Fruit fly (Drosophila melanogaster): Measurements from ENCODE around the gene CG32263.

CG32263 gene

DNA sequence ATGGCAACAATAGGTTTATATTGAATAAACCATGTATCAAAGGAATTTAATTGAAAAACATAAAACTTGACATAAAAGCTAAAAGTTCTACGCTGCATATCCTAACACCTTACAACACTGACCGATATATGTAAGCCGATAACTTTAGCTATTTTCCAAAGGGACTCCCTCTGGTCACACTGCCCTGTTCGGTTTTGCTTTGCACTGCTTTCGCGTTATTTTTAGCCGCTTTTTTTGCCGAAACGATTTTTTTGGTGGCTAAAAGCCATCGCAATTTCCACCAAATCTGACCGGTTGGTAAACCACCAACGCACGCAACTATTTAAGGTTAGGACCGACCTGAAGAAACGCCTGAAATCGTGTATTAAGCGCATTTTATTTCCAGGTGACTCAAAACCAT lies at the start of gene CG32263, which contains the start of gene PIG-B:
Gene CG32263 (minus strand): TSS at position 26 of the 400 bp plus-strand sequence.
Gene PIG-B (plus strand): TSS at position 175 of the 400 bp plus-strand sequence.
- TF ChIP-seq Myc (optimal IDR thresholded peaks at IDR 0.05) (peak; percentile 4), Abd-B (GFP tag; optimal IDR thresholded peaks at IDR 0.05) (no peak), pan (optimal IDR thresholded peaks at IDR 0.05) (no peak), OdsH (GFP tag; optimal IDR thresholded peaks at IDR 0.05) (no peak), rgr (GFP tag; optimal IDR thresholded peaks at IDR 0.05) (no peak), Hr83 (GFP tag; optimal IDR thresholded peaks at IDR 0.05; ENCODE audit: poor library complexity, severe bottlenecking) (no peak), sv (GFP tag; optimal IDR thresholded peaks at IDR 0.05) (no peak), jim (GFP tag; optimal IDR thresholded peaks at IDR 0.05) (no peak), psq (GFP tag; optimal IDR thresholded peaks at IDR 0.05) (peak; percentile 78)

DNA sequence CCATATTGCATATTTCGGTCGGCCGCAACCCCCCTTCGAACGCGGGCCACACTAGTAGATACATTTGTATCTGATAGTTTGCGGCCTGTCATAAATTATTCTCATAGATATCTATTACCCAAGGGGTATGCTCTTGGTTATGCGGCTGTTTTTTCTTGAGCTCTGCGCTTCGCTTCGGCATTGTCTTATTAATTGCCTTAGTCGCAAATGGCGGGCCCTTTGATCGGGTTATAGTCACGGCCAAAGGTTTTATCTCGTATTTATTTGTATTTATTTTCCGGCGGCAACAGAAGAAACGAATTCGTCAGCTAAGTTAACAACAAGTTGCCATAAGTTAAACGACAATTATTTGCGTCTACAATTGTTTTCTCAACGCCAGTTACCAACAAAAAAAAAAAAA lies 45.1 kb upstream of the CG32263 start:
- no peak for TF ChIP-seq ey (GFP tag; optimal IDR thresholded peaks at IDR 0.05)

dm6 chr3L:3855194-3855980 lies 44.5 kb upstream of the CG32263 start:
- no peak for TF ChIP-seq Jra (GFP tag; optimal IDR thresholded peaks at IDR 0.05)
- peak; percentile 9 for TF ChIP-seq h (GFP tag; optimal IDR thresholded peaks at IDR 0.05)
- no peak for TF ChIP-seq dmrt93B (GFP tag; optimal IDR thresholded peaks at IDR 0.05)
- TF ChIP-seq OdsH (GFP tag; optimal IDR thresholded peaks at IDR 0.05): peak; percentile 2
- TF ChIP-seq Abd-B (GFP tag; optimal IDR thresholded peaks at IDR 0.05): no peak

dm6 chr3L:3852842-3853241 lies 41.9 kb upstream of the CG32263 start:
- TF ChIP-seq CrebA (GFP tag; optimal IDR thresholded peaks at IDR 0.05; ENCODE audit: borderline replicate concordance) (no peak), rgr (GFP tag; optimal IDR thresholded peaks at IDR 0.05) (peak; percentile 24), fru (GFP tag; optimal IDR thresholded peaks at IDR 0.05) (peak; percentile 4)

DNA sequence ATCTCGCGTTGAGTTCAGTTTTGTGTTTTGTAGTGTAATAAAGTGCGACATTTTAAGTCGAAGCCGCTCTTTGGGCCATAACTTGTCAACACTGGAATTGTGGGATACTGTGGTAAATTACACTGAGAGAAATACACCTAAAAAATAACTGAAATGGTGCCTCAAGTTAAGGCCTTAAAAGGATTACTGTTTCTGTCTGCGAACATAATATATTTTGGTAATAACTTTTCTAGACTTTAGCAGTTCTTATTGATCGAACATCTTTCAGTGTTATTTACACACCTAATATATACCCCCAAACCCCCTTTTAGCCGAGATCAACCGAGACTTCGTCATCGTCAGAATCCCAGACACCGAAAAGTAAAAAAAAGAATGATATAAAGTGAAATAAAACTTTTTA lies 40.9 kb upstream of the CG32263 start:
- TF ChIP-seq dsf (GFP tag; optimal IDR thresholded peaks at IDR 0.05; ENCODE audit: borderline replicate concordance): no peak
- TF ChIP-seq woc (GFP tag; optimal IDR thresholded peaks at IDR 0.05): no peak
- TF ChIP-seq Mio (GFP tag; optimal IDR thresholded peaks at IDR 0.05): no peak
- TF ChIP-seq CG9705 (GFP tag; optimal IDR thresholded peaks at IDR 0.05): no peak
- TF ChIP-seq h (GFP tag; optimal IDR thresholded peaks at IDR 0.05): peak; percentile 53
- TF ChIP-seq Hr78 (GFP tag; optimal IDR thresholded peaks at IDR 0.05): no peak
- no peak for TF ChIP-seq brk (GFP tag; optimal IDR thresholded peaks at IDR 0.05)
- peak; percentile 35 for TF ChIP-seq ey (GFP tag; optimal IDR thresholded peaks at IDR 0.05)
- no peak for TF ChIP-seq sage (GFP tag; optimal IDR thresholded peaks at IDR 0.05)
- no peak for TF ChIP-seq dl (GFP tag; optimal IDR thresholded peaks at IDR 0.05; ENCODE audit: insufficient read depth in 1 of 2, partially characterized antibody in 2 of 2)
- TF ChIP-seq OdsH (GFP tag; optimal IDR thresholded peaks at IDR 0.05): peak; percentile 3
- no peak for TF ChIP-seq Myc (optimal IDR thresholded peaks at IDR 0.05)
- TF ChIP-seq Jra (GFP tag; optimal IDR thresholded peaks at IDR 0.05): no peak
- no peak for TF ChIP-seq CrebA (GFP tag; optimal IDR thresholded peaks at IDR 0.05; ENCODE audit: borderline replicate concordance)
- TF ChIP-seq Abd-B (GFP tag; optimal IDR thresholded peaks at IDR 0.05): no peak
- no peak for TF ChIP-seq Vsx2 (GFP tag; optimal IDR thresholded peaks at IDR 0.05; ENCODE audit: partially characterized antibody)
- TF ChIP-seq Hnf4 (GFP tag; optimal IDR thresholded peaks at IDR 0.05): no peak
- TF ChIP-seq Dif (GFP tag; optimal IDR thresholded peaks at IDR 0.05; ENCODE audit: partially characterized antibody): no peak
- peak in 1 of 2 experiments; percentile 37 for TF ChIP-seq foxo (GFP tag; optimal IDR thresholded peaks at IDR 0.05)
- no peak for TF ChIP-seq Rel (GFP tag; optimal IDR thresholded peaks at IDR 0.05)
- TF ChIP-seq Rel (tag; optimal IDR thresholded peaks at IDR 0.05): no peak
- no peak for TF ChIP-seq N (GFP tag; optimal IDR thresholded peaks at IDR 0.05)
- TF ChIP-seq usp (GFP tag; optimal IDR thresholded peaks at IDR 0.05): no peak
- no peak for TF ChIP-seq Hr83 (GFP tag; optimal IDR thresholded peaks at IDR 0.05; ENCODE audit: poor library complexity, severe bottlenecking)
- TF ChIP-seq br (GFP tag; optimal IDR thresholded peaks at IDR 0.05): peak; percentile 16
- peak; percentile 15 for TF ChIP-seq HLH106 (tag; optimal IDR thresholded peaks at IDR 0.05)
- no peak for TF ChIP-seq psq (GFP tag; optimal IDR thresholded peaks at IDR 0.05)
- peak; percentile 8 for TF ChIP-seq fru (GFP tag; optimal IDR thresholded peaks at IDR 0.05)
- no peak for TF ChIP-seq Dfd (GFP tag; optimal IDR thresholded peaks at IDR 0.05)
- TF ChIP-seq CG32264 (GFP tag; optimal IDR thresholded peaks at IDR 0.05): no peak
- no peak for TF ChIP-seq dmrt93B (GFP tag; optimal IDR thresholded peaks at IDR 0.05)
- TF ChIP-seq lola (GFP tag; optimal IDR thresholded peaks at IDR 0.05): no peak
- no peak for TF ChIP-seq Sp1 (GFP tag; optimal IDR thresholded peaks at IDR 0.05)
- no peak for TF ChIP-seq tai (GFP tag; optimal IDR thresholded peaks at IDR 0.05)
- TF ChIP-seq sv (GFP tag; optimal IDR thresholded peaks at IDR 0.05): no peak
- peak; percentile 13 for TF ChIP-seq rgr (GFP tag; optimal IDR thresholded peaks at IDR 0.05)
- TF ChIP-seq GATAd (GFP tag; optimal IDR thresholded peaks at IDR 0.05): no peak
- no peak for TF ChIP-seq pan (optimal IDR thresholded peaks at IDR 0.05)
- no peak for TF ChIP-seq jim (GFP tag; optimal IDR thresholded peaks at IDR 0.05)

Data from whole organism, wandering third instar larva.